Fruit fly (Drosophila melanogaster) whole organism, embryonic: ENCODE results near the gene eIF1.
A peak's percentile ranks its signal among the peaks of the same experiment; 100 is the strongest.

Experiments
- ATbp ChIP-seq: fragments of 200-800 bp; sonication (Bioruptor generic); optimal IDR thresholded peaks from 2 replicates; lab custom pipeline; 2017; ENCODE audit warnings: missing biosample characterization, mild to moderate bottlenecking, missing genetic modification characterization, missing genetic modification reagents
- Asciz ChIP-seq: fragments of 200-800 bp; sonication (Bioruptor generic); optimal IDR thresholded peaks from 2 replicates; lab custom pipeline; 2017; ENCODE audit warnings: missing biosample characterization, mild to moderate bottlenecking, missing genetic modification characterization, missing genetic modification reagents
- CG10431 ChIP-seq: fragments of 200-800 bp; sonication (Bioruptor generic); optimal IDR thresholded peaks from 3 replicates; lab custom pipeline; 2018; ENCODE audit warnings: missing biosample characterization, mild to moderate bottlenecking, missing genetic modification characterization
- CG12391 ChIP-seq: fragments of 200-800 bp; sonication (Bioruptor generic); optimal IDR thresholded peaks from 3 replicates; lab custom pipeline; 2018; ENCODE audit warnings: missing biosample characterization, mild to moderate bottlenecking, missing genetic modification characterization, moderate library complexity
- CG12769 ChIP-seq: fragments of 200-800 bp; sonication (Bioruptor generic); optimal IDR thresholded peaks from 2 replicates; lab custom pipeline; 2019; ENCODE audit warnings: missing biosample characterization, mild to moderate bottlenecking, missing genetic modification characterization, moderate library complexity
- CG15073 ChIP-seq: fragments of 200-800 bp; sonication (Bioruptor generic); optimal IDR thresholded peaks from 2 replicates; lab custom pipeline; 2016; ENCODE audit warnings: missing biosample characterization, missing genetic modification characterization
- CG15269 ChIP-seq: fragments of 200-800 bp; sonication (Bioruptor generic); optimal IDR thresholded peaks from 2 replicates; lab custom pipeline; 2018; ENCODE audit warnings: missing biosample characterization, mild to moderate bottlenecking, missing genetic modification characterization, moderate library complexity
- CG1603 ChIP-seq: fragments of 200-800 bp; sonication (Bioruptor generic); optimal IDR thresholded peaks from 2 replicates; lab custom pipeline; 2019; ENCODE audit warnings: missing biosample characterization, mild to moderate bottlenecking, missing genetic modification characterization, moderate library complexity
- CG17328 ChIP-seq: fragments of 200-800 bp; sonication (Bioruptor generic); IDR thresholded peaks from 2 replicates; pipeline ENCODE4 v1.3.6; 2022; ENCODE audit warnings: missing biosample characterization, missing genetic modification characterization
- CG17359 ChIP-seq: fragments of 200-800 bp; sonication (Bioruptor generic); optimal IDR thresholded peaks from 3 replicates; lab custom pipeline; 2018; ENCODE audit warnings: missing biosample characterization, mild to moderate bottlenecking, missing genetic modification characterization, moderate library complexity
- CG17385 ChIP-seq: fragments of 200-800 bp; sonication (Bioruptor generic); optimal IDR thresholded peaks from 3 replicates; lab custom pipeline; 2018; ENCODE audit warnings: missing biosample characterization, mild to moderate bottlenecking, missing genetic modification characterization
- CG2678 ChIP-seq: fragments of 200-800 bp; sonication (Bioruptor generic); optimal IDR thresholded peaks from 3 replicates; lab custom pipeline; 2019; ENCODE audit warnings: missing biosample characterization, mild to moderate bottlenecking, missing genetic modification characterization, moderate library complexity
- CG4360 ChIP-seq: fragments of 200-800 bp; sonication (Bioruptor generic); IDR thresholded peaks from 2 replicates; pipeline ENCODE4 v1.3.6; 2022; ENCODE audit warnings: missing biosample characterization, missing genetic modification characterization
- CG43689 ChIP-seq: fragments of 200-800 bp; sonication (Bioruptor generic); IDR thresholded peaks from 2 replicates; pipeline ENCODE4 v1.3.6; 2022; ENCODE audit warnings: missing biosample characterization, missing genetic modification characterization
- CG4820 ChIP-seq: fragments of 200-800 bp; sonication (Bioruptor generic); optimal IDR thresholded peaks from 3 replicates; lab custom pipeline; 2016; ENCODE audit warnings: missing biosample characterization, missing genetic modification characterization
- CG6813 ChIP-seq: fragments of 200-800 bp; sonication (Bioruptor generic); optimal IDR thresholded peaks from 2 replicates; lab custom pipeline; 2017; ENCODE audit warnings: missing biosample characterization, missing genetic modification characterization, mild to moderate bottlenecking, moderate library complexity, missing genetic modification reagents
- CG8290 ChIP-seq, 3 experiments: fragments of 200-800 bp; sonication (Bioruptor generic); optimal IDR thresholded peaks; 2 replicates each; lab custom pipeline; 2016 to 2019; ENCODE audit warnings: missing biosample characterization in 3 of 3, missing genetic modification characterization in 3 of 3, mild to moderate bottlenecking in 2 of 3, moderate library complexity in 1 of 3
- CG8478 ChIP-seq: fragments of >200 bp; optimal IDR thresholded peaks from 2 replicates; lab custom pipeline; 2018
- E2f1 ChIP-seq: fragments of 200-800 bp; sonication (Bioruptor generic); IDR thresholded peaks from 2 replicates; pipeline ENCODE4 v1.3.6; 2022; ENCODE audit warnings: missing biosample characterization, missing genetic modification characterization
- GATAe ChIP-seq: fragments of 200-800 bp; sonication (Bioruptor generic); conservative IDR thresholded peaks from 2 replicates; pipeline ENCODE4 v1.3.6; 2022; ENCODE audit warnings: missing biosample characterization, missing genetic modification characterization
- HmgZ ChIP-seq: fragments of 200-800 bp; sonication (Bioruptor generic); optimal IDR thresholded peaks from 2 replicates; lab custom pipeline; 2018; ENCODE audit warnings: missing biosample characterization, mild to moderate bottlenecking, missing genetic modification characterization
- Med ChIP-seq: fragments of 200-800 bp; sonication (Bioruptor generic); peaks from one replicate; lab custom pipeline; 2016; ENCODE audit warnings: missing biosample characterization, missing genetic modification characterization, mild to moderate bottlenecking, inconsistent platforms, moderate library complexity
- Pdp1 ChIP-seq, 2 experiments: fragments of 200-800 bp; sonication (Bioruptor generic); optimal IDR thresholded peaks; 3 replicates each; lab custom pipeline; 2016; ENCODE audit warnings: missing biosample characterization in 2 of 2, missing genetic modification characterization in 2 of 2, mild to moderate bottlenecking in 1 of 2, moderate library complexity in 1 of 2
- Rx ChIP-seq: fragments of 200-800 bp; sonication (Bioruptor generic); IDR thresholded peaks from 2 replicates; pipeline ENCODE4 v1.3.6; 2022; ENCODE audit warnings: missing biosample characterization, missing genetic modification characterization
- az2 ChIP-seq: fragments of 200-800 bp; sonication (Bioruptor generic); optimal IDR thresholded peaks from 3 replicates; lab custom pipeline; 2016; ENCODE audit warnings: missing biosample characterization, missing genetic modification characterization
- corto ChIP-seq: fragments of 200-800 bp; sonication (Bioruptor generic); optimal IDR thresholded peaks from 2 replicates; lab custom pipeline; 2016; ENCODE audit warnings: missing biosample characterization, mild to moderate bottlenecking, missing genetic modification characterization, moderate library complexity
- dmrt11E ChIP-seq: fragments of 200-800 bp; sonication (Bioruptor generic); optimal IDR thresholded peaks from 3 replicates; lab custom pipeline; 2018; ENCODE audit warnings: missing biosample characterization, mild to moderate bottlenecking, missing genetic modification characterization, moderate library complexity
- gem ChIP-seq: fragments of 200-800 bp; sonication (Bioruptor generic); optimal IDR thresholded peaks from 2 replicates; lab custom pipeline; 2019; ENCODE audit warnings: missing biosample characterization, mild to moderate bottlenecking, missing genetic modification characterization, moderate library complexity
- grau ChIP-seq: fragments of 200-800 bp; optimal IDR thresholded peaks from 3 replicates; lab custom pipeline; 2019; ENCODE audit warnings: missing biosample characterization, mild to moderate bottlenecking, missing genetic modification characterization, moderate library complexity
- grn ChIP-seq: fragments of 200-800 bp; sonication (Bioruptor generic); optimal IDR thresholded peaks from 3 replicates; lab custom pipeline; 2017; ENCODE audit warnings: missing biosample characterization, missing genetic modification characterization
- hkb ChIP-seq, 2 experiments: fragments of 200-800 bp in 1 of 2; fragments of >200 bp in 1 of 2; sonication (Bioruptor generic) in 1 of 2; IDR thresholded peaks in 1 of 2; optimal IDR thresholded peaks in 1 of 2; 2 replicates each; pipeline versions ENCODE4 v1.3.6 to Lab custom; 2017 to 2022; ENCODE audit warnings: missing biosample characterization in 1 of 2, missing genetic modification characterization in 1 of 2
- lbe ChIP-seq: fragments of 200-800 bp; sonication (Bioruptor generic); optimal IDR thresholded peaks from 2 replicates; lab custom pipeline; 2016; ENCODE audit warnings: missing biosample characterization, mild to moderate bottlenecking, missing genetic modification characterization
- mirr ChIP-seq: fragments of 200-800 bp; sonication (Bioruptor generic); optimal IDR thresholded peaks from 3 replicates; lab custom pipeline; 2018; ENCODE audit warnings: missing biosample characterization, mild to moderate bottlenecking, missing genetic modification characterization
- odd ChIP-seq: fragments of 200-800 bp; sonication (Bioruptor generic); optimal IDR thresholded peaks from 2 replicates; lab custom pipeline; 2017; ENCODE audit warnings: missing biosample characterization, mild to moderate bottlenecking, missing genetic modification characterization
- salm ChIP-seq: fragments of 200-800 bp; sonication (Bioruptor generic); optimal IDR thresholded peaks from 2 replicates; lab custom pipeline; 2018; ENCODE audit warnings: missing biosample characterization, mild to moderate bottlenecking, missing genetic modification characterization
- sd ChIP-seq: fragments of 200-800 bp; sonication (Bioruptor generic); optimal IDR thresholded peaks from 3 replicates; lab custom pipeline; 2018; ENCODE audit warnings: missing biosample characterization, mild to moderate bottlenecking, missing genetic modification characterization, moderate library complexity
- sens ChIP-seq: fragments of 200-800 bp; sonication (Bioruptor generic); peaks from one replicate; lab custom pipeline; 2016; ENCODE audit warnings: missing biosample characterization, missing genetic modification characterization
- tna ChIP-seq: fragments of 200-800 bp; sonication (Bioruptor generic); IDR thresholded peaks from 2 replicates; pipeline ENCODE4 v1.3.6; 2022; ENCODE audit warnings: missing biosample characterization, missing genetic modification characterization; ENCODE audit not compliant: partially characterized antibody
- usp ChIP-seq: fragments of >200 bp; optimal IDR thresholded peaks from 2 replicates; lab custom pipeline; 2017; ENCODE audit warnings: missing biosample characterization, missing genetic modification characterization
- zf30C ChIP-seq: fragments of 200-800 bp; sonication (Bioruptor generic); optimal IDR thresholded peaks from 3 replicates; lab custom pipeline; 2018; ENCODE audit warnings: missing biosample characterization, mild to moderate bottlenecking, missing genetic modification characterization

The eIF1 gene

DNA sequence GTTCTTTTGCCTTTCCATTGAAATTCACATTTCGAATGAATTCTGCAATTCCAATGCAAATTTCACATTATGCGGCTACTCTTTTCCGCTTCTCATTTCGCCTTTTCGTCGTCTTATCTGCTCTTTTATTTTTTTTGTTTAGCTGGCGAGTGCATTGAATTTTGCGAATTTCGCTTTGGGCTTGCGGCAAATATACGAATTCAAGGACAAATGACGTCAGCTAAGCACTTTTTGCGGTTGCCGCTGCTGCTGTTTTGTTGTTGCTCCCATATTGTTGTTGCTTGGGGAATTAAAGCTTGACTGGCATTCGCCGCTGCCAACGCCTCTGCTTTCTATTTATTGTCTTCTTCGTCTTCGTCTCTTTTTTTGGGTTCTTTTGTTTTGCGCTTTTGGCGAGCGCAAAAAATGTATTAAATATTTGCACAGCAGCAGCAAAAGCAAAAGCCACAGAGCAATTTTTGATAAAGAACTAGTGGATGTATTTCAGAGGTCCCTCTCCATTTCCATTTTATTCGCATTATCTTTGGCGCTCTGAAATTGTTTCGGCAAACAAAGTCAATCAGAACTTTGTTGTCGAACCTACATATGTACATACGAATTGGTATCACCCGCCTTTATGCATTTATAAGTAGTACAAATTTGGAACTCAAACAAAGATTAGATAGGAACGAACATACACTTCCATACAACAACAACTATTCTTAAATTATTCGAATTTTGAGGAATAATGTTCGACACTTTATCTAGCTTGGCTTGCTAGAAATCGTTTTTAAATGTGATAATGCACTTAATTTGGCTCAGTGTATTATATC lies 16.9 kb downstream of the eIF1 start (continued):
- TF ChIP-seq CG43689 (GFP tag; lab: Robert Waterston, UW), result no peak
- TF ChIP-seq CG8478 (lab: Kevin White, UChicago), result no peak
- TF ChIP-seq E2f1 (GFP tag; lab: Robert Waterston, UW), result 0 out of 2 replicates have a peak, but pooled peaks have one; percentile 2
- no peak for TF ChIP-seq CG15073
- TF ChIP-seq CG4820 (GFP tag; lab: Kevin White, UChicago), result no peak
- TF ChIP-seq mirr (GFP tag; lab: Kevin White, UChicago), result peak; percentile 89
- peak; percentile 31 for TF ChIP-seq sd (tag; lab: Kevin White, UChicago)
- peak; percentile 50 for TF ChIP-seq ATbp
- peak; percentile 20 for TF ChIP-seq CG12769
- peak; percentile 47 for TF ChIP-seq zf30C (GFP tag; lab: Kevin White, UChicago)
- TF ChIP-seq CG15269 (tag; lab: Kevin White, UChicago), result peak; percentile 22
- TF ChIP-seq Med (GFP tag; lab: Kevin White, UChicago), result peak; percentile 47
- TF ChIP-seq gem (tag; lab: Kevin White, UChicago), result peak; percentile 13
- TF ChIP-seq Rx (GFP tag; lab: Robert Waterston, UW), result no peak
- 0 out of 2 replicates have a peak, but pooled peaks have one; percentile 29 for TF ChIP-seq CG4360 (GFP tag; lab: Robert Waterston, UW)
- TF ChIP-seq grn (GFP tag; lab: Kevin White, UChicago), result peak; percentile 51
- peak; percentile 6 for TF ChIP-seq az2 (GFP tag; lab: Kevin White, UChicago)
- TF ChIP-seq CG12391 (tag; lab: Kevin White, UChicago), result peak; percentile 2
- peak; percentile 39 for TF ChIP-seq CG1603 (tag; lab: Kevin White, UChicago)
- TF ChIP-seq sens, result peak; percentile 53
- peak; percentile 23 for TF ChIP-seq HmgZ (tag; lab: Kevin White, UChicago)
- no peak for TF ChIP-seq tna (GFP tag; lab: Robert Waterston, UW)
- TF ChIP-seq GATAe (GFP tag; lab: Robert Waterston, UW), result peak; percentile 42; the same call in 1 of the 2 replicates
- peak; percentile 65 for TF ChIP-seq corto
- peak; percentile 13 for TF ChIP-seq hkb (optimal IDR thresholded peaks at IDR 0.05; lab: Kevin White, UChicago)
- TF ChIP-seq hkb (GFP tag; IDR thresholded peaks at IDR 0.05; lab: Robert Waterston, UW), result no peak
- peak in 1 of 2 experiments; percentile 18 for TF ChIP-seq Pdp1 (GFP tag; optimal IDR thresholded peaks at IDR 0.05; lab: Kevin White, UChicago)
- TF ChIP-seq CG17328, result peak; percentile 17; the same call in 1 of the 2 replicates
- TF ChIP-seq salm (tag; lab: Kevin White, UChicago), result peak; percentile 54
- TF ChIP-seq grau (tag; lab: Kevin White, UChicago), result peak; percentile 24
- no peak for TF ChIP-seq usp (GFP tag; lab: Kevin White, UChicago)
- TF ChIP-seq CG8290 (GFP tag; optimal IDR thresholded peaks at IDR 0.05; lab: Kevin White, UChicago), result no peak
- peak in 1 of 2 experiments; percentile 51 for TF ChIP-seq CG8290 (tag; optimal IDR thresholded peaks at IDR 0.05; lab: Kevin White, UChicago)
- TF ChIP-seq lbe (GFP tag; lab: Kevin White, UChicago), result peak; percentile 44
- peak; percentile 9 for TF ChIP-seq CG17359 (tag; lab: Kevin White, UChicago)
- TF ChIP-seq CG2678, result peak; percentile 10
- peak; percentile 13 for TF ChIP-seq CG17385 (GFP tag; lab: Kevin White, UChicago)
- TF ChIP-seq CG10431 (GFP tag; lab: Kevin White, UChicago), result peak; percentile 40
- peak; percentile 12 for TF ChIP-seq CG6813 (GFP tag; lab: Kevin White, UChicago)
- peak; percentile 14 for TF ChIP-seq dmrt11E (tag; lab: Kevin White, UChicago)
- peak; percentile 34 for TF ChIP-seq Asciz (GFP tag; lab: Kevin White, UChicago)
- TF ChIP-seq odd (GFP tag; lab: Kevin White, UChicago), result peak; percentile 35
